Fruit fly (Drosophila melanogaster) whole organism, embryonic: ENCODE measurements around the gene CG32448.
A peak's percentile ranks its signal among the peaks of the same experiment; 100 is the strongest.

Experiments
- Abd-B ChIP-seq: fragments of 200-800 bp; sonication (Bioruptor generic); optimal IDR thresholded peaks from 2 replicates; lab custom pipeline; 2018; ENCODE audit warnings: missing biosample characterization, mild to moderate bottlenecking, missing genetic modification characterization, moderate library complexity
- Aef1 ChIP-seq: fragments of 200-800 bp; sonication (Bioruptor generic); IDR thresholded peaks from 3 replicates; pipeline ENCODE4 v1.3.6; 2022; ENCODE audit warnings: missing biosample characterization, missing genetic modification characterization
- CG10147 ChIP-seq: fragments of 200-800 bp; sonication (Bioruptor generic); optimal IDR thresholded peaks from 2 replicates; lab custom pipeline; 2019; ENCODE audit warnings: missing biosample characterization, mild to moderate bottlenecking, missing genetic modification characterization, moderate library complexity
- CG1024 ChIP-seq: fragments of 200-800 bp; sonication (Bioruptor generic); IDR thresholded peaks from 2 replicates; pipeline ENCODE4 v1.3.6; 2022; ENCODE audit warnings: missing biosample characterization, missing genetic modification characterization
- CG12071 ChIP-seq: fragments of 200-800 bp; sonication (Bioruptor generic); optimal IDR thresholded peaks from 3 replicates; lab custom pipeline; 2018; ENCODE audit warnings: missing biosample characterization, mild to moderate bottlenecking, missing genetic modification characterization
- CG12155 ChIP-seq: fragments of 200-800 bp; sonication (Bioruptor generic); optimal IDR thresholded peaks from 3 replicates; lab custom pipeline; 2016; ENCODE audit warnings: missing biosample characterization, missing genetic modification characterization
- CG12744 ChIP-seq: fragments of 200-800 bp; sonication (Bioruptor generic); optimal IDR thresholded peaks from 2 replicates; lab custom pipeline; 2016; ENCODE audit warnings: missing biosample characterization, missing genetic modification characterization
- CG12769 ChIP-seq: fragments of 200-800 bp; sonication (Bioruptor generic); optimal IDR thresholded peaks from 2 replicates; lab custom pipeline; 2019; ENCODE audit warnings: missing biosample characterization, mild to moderate bottlenecking, missing genetic modification characterization, moderate library complexity
- CG14710 ChIP-seq: fragments of 200-800 bp; sonication (Bioruptor generic); optimal IDR thresholded peaks from 3 replicates; lab custom pipeline; 2019; ENCODE audit warnings: missing biosample characterization, mild to moderate bottlenecking, missing genetic modification characterization, moderate library complexity
- CG16815 ChIP-seq: fragments of 200-800 bp; sonication (Bioruptor generic); optimal IDR thresholded peaks from 3 replicates; lab custom pipeline; 2017; ENCODE audit warnings: missing biosample characterization, mild to moderate bottlenecking, missing genetic modification characterization
- CG4360 ChIP-seq: fragments of 200-800 bp; sonication (Bioruptor generic); IDR thresholded peaks from 2 replicates; pipeline ENCODE4 v1.3.6; 2022; ENCODE audit warnings: missing biosample characterization, missing genetic modification characterization
- CG4404 ChIP-seq: fragments of 200-800 bp; sonication (Bioruptor generic); IDR thresholded peaks from 2 replicates; pipeline ENCODE4 v1.3.6; 2022; ENCODE audit warnings: missing biosample characterization, missing genetic modification characterization
- CG5180 ChIP-seq: fragments of 200-800 bp; sonication (Bioruptor generic); optimal IDR thresholded peaks from 3 replicates; lab custom pipeline; 2017; ENCODE audit warnings: missing biosample characterization, missing genetic modification characterization, mild to moderate bottlenecking, moderate library complexity, missing genetic modification reagents
- CG7745 ChIP-seq: fragments of 200-800 bp; sonication (Bioruptor generic); optimal IDR thresholded peaks from 2 replicates; lab custom pipeline; 2018; ENCODE audit warnings: missing biosample characterization, mild to moderate bottlenecking, missing genetic modification characterization, moderate library complexity
- CTCF ChIP-seq: fragments of 200-800 bp; sonication (Bioruptor generic); optimal IDR thresholded peaks from 2 replicates; lab custom pipeline; 2017; ENCODE audit warnings: missing biosample characterization, mild to moderate bottlenecking, missing genetic modification characterization, moderate library complexity
- Drgx ChIP-seq: fragments of 200-800 bp; sonication (Bioruptor generic); IDR thresholded peaks from 2 replicates; pipeline ENCODE4 v1.3.6; 2022; ENCODE audit warnings: missing biosample characterization, missing genetic modification characterization
- E2f1 ChIP-seq: fragments of 200-800 bp; sonication (Bioruptor generic); IDR thresholded peaks from 2 replicates; pipeline ENCODE4 v1.3.6; 2022; ENCODE audit warnings: missing biosample characterization, missing genetic modification characterization
- Elba2 ChIP-seq: fragments of 200-800 bp; sonication (Bioruptor generic); optimal IDR thresholded peaks from 3 replicates; lab custom pipeline; 2016; ENCODE audit warnings: missing biosample characterization, missing genetic modification characterization
- HHEX ChIP-seq: fragments of 200-800 bp; sonication (Bioruptor generic); optimal IDR thresholded peaks from 3 replicates; lab custom pipeline; 2017; ENCODE audit warnings: missing biosample characterization, mild to moderate bottlenecking, missing genetic modification characterization, missing genetic modification reagents
- HLH3B ChIP-seq: fragments of 200-800 bp; sonication (Bioruptor generic); IDR thresholded peaks from 2 replicates; pipeline ENCODE4 v1.3.6; 2022; ENCODE audit warnings: missing biosample characterization, missing genetic modification characterization
- HLHmδ ChIP-seq: fragments of 200-800 bp; sonication (Bioruptor generic); optimal IDR thresholded peaks from 2 replicates; lab custom pipeline; 2018; ENCODE audit warnings: missing biosample characterization, mild to moderate bottlenecking, missing genetic modification characterization, moderate library complexity
- Hand ChIP-seq: fragments of 200-800 bp; sonication (Bioruptor generic); optimal IDR thresholded peaks from 2 replicates; lab custom pipeline; 2017; ENCODE audit warnings: mild to moderate bottlenecking, missing biosample characterization, missing genetic modification reagents, missing genetic modification characterization
- Jarid2 ChIP-seq: fragments of 200-800 bp; sonication (Bioruptor generic); optimal IDR thresholded peaks from 3 replicates; lab custom pipeline; 2017; ENCODE audit warnings: mild to moderate bottlenecking, missing biosample characterization, missing genetic modification reagents, missing genetic modification characterization
- Optix ChIP-seq: fragments of 200-800 bp; sonication (Bioruptor generic); IDR thresholded peaks from 3 replicates; pipeline ENCODE4 v1.3.6; 2022; ENCODE audit warnings: missing biosample characterization, missing genetic modification characterization
- Rx ChIP-seq: fragments of 200-800 bp; sonication (Bioruptor generic); IDR thresholded peaks from 2 replicates; pipeline ENCODE4 v1.3.6; 2022; ENCODE audit warnings: missing biosample characterization, missing genetic modification characterization
- Stat92E ChIP-seq, 3 experiments: fragments of >200 bp in 2 of 3; fragments of 200-800 bp in 1 of 3; sonication (Bioruptor generic) in 1 of 3; optimal IDR thresholded peaks; 2 replicates each; lab custom pipeline; 2017 to 2019; ENCODE audit warnings: missing biosample characterization in 3 of 3, missing genetic modification characterization in 3 of 3, mild to moderate bottlenecking in 1 of 3, moderate library complexity in 1 of 3
- Usf ChIP-seq: fragments of 200-800 bp; sonication (Bioruptor generic); optimal IDR thresholded peaks from 2 replicates; lab custom pipeline; 2017; ENCODE audit warnings: missing genotype, missing biosample characterization, missing genetic modification characterization
- Vsx1 ChIP-seq: fragments of 200-800 bp; sonication (Bioruptor generic); optimal IDR thresholded peaks from 2 replicates; lab custom pipeline; 2017; ENCODE audit warnings: missing biosample characterization, mild to moderate bottlenecking, missing genetic modification characterization, missing genetic modification reagents
- ab ChIP-seq: fragments of 200-800 bp; sonication (Bioruptor generic); optimal IDR thresholded peaks from 2 replicates; lab custom pipeline; 2016; ENCODE audit warnings: missing biosample characterization, missing genetic modification characterization
- bab2 ChIP-seq: fragments of 200-800 bp; sonication (Bioruptor generic); optimal IDR thresholded peaks from 2 replicates; lab custom pipeline; 2016; ENCODE audit warnings: missing biosample characterization, missing genetic modification characterization
- bbx ChIP-seq: fragments of 200-800 bp; sonication (Bioruptor generic); IDR thresholded peaks from 2 replicates; pipeline ENCODE4 v1.3.6; 2022; ENCODE audit warnings: missing biosample characterization, missing genetic modification characterization; ENCODE audit not compliant: partially characterized antibody
- cad ChIP-seq: fragments of >200 bp; optimal IDR thresholded peaks from 2 replicates; lab custom pipeline; 2017; ENCODE audit warnings: missing biosample characterization, missing genetic modification characterization
- cato ChIP-seq: fragments of 200-800 bp; sonication (Bioruptor generic); optimal IDR thresholded peaks from 2 replicates; lab custom pipeline; 2016; ENCODE audit warnings: missing biosample characterization, missing genetic modification characterization, borderline replicate concordance
- ci ChIP-seq: fragments of 200-800 bp; sonication (Bioruptor generic); IDR thresholded peaks from 3 replicates; pipeline ENCODE4 v1.3.6; 2022; ENCODE audit warnings: missing biosample characterization, missing genetic modification characterization
- dysf ChIP-seq: fragments of 200-800 bp; sonication (Bioruptor generic); IDR thresholded peaks from 3 replicates; pipeline ENCODE4 v1.3.6; 2022; ENCODE audit warnings: missing biosample characterization, missing genetic modification characterization
- gro ChIP-seq: fragments of 200-800 bp; sonication (Bioruptor generic); optimal IDR thresholded peaks from 2 replicates; lab custom pipeline; 2016; ENCODE audit warnings: missing biosample characterization, missing genetic modification characterization
- kni ChIP-seq: fragments of 200-800 bp; sonication (Bioruptor generic); optimal IDR thresholded peaks from 3 replicates; lab custom pipeline; 2017; ENCODE audit warnings: mild to moderate bottlenecking, missing biosample characterization, missing genetic modification reagents, missing genetic modification characterization
- luna ChIP-seq: fragments of 200-800 bp; sonication (Bioruptor generic); optimal IDR thresholded peaks from 2 replicates; lab custom pipeline; 2016; ENCODE audit warnings: missing biosample characterization, missing genetic modification characterization
- mld ChIP-seq: fragments of 200-800 bp; sonication (Bioruptor generic); IDR thresholded peaks from 3 replicates; pipeline ENCODE4 v1.3.6; 2022; ENCODE audit warnings: missing biosample characterization, missing genetic modification characterization; ENCODE audit not compliant: partially characterized antibody
- pan ChIP-seq, 4 experiments: fragments of >200 bp in 3 of 4; fragments of 200-800 bp in 1 of 4; sonication (Bioruptor generic) in 1 of 4; optimal IDR thresholded peaks in 3 of 4; IDR thresholded peaks in 1 of 4; 2 replicates each; pipeline versions ENCODE4 v1.3.6 to Lab custom; 2017 to 2022; ENCODE audit warnings: missing biosample characterization in 2 of 4, missing genetic modification characterization in 2 of 4, mixed read lengths in 1 of 4
- sc ChIP-seq, 3 experiments: fragments of >200 bp in 2 of 3; fragments of 200-800 bp in 1 of 3; sonication (Bioruptor generic) in 1 of 3; optimal IDR thresholded peaks; 2 replicates in 2 of 3; 3 replicates in 1 of 3; lab custom pipeline; 2017; ENCODE audit warnings: mild to moderate bottlenecking in 1 of 3, missing biosample characterization in 1 of 3, missing genetic modification characterization in 1 of 3, missing genetic modification reagents in 1 of 3
- seq ChIP-seq: fragments of 200-800 bp; sonication (Bioruptor generic); IDR thresholded peaks from 2 replicates; pipeline ENCODE4 v1.3.6; 2022; ENCODE audit warnings: missing biosample characterization, missing genetic modification characterization
- sim ChIP-seq: fragments of 200-800 bp; sonication (Bioruptor generic); IDR thresholded peaks from 2 replicates; pipeline ENCODE4 v1.3.6; 2022; ENCODE audit warnings: missing biosample characterization, missing genetic modification characterization
- twi ChIP-seq: fragments of 200-800 bp; optimal IDR thresholded peaks from 2 replicates; lab custom pipeline; 2019; ENCODE audit warnings: missing biosample characterization, mild to moderate bottlenecking, missing genetic modification characterization, moderate library complexity
- unc-4 ChIP-seq: fragments of 200-800 bp; sonication (Bioruptor generic); IDR thresholded peaks from 2 replicates; pipeline ENCODE4 v1.3.6; 2022; ENCODE audit warnings: missing biosample characterization, missing genetic modification characterization; ENCODE audit not compliant: partially characterized antibody
- vvl ChIP-seq: fragments of 200-800 bp; sonication (Bioruptor generic); IDR thresholded peaks from 2 replicates; pipeline ENCODE4 v1.3.6; 2022; ENCODE audit warnings: missing biosample characterization, missing genetic modification characterization
- wor ChIP-seq: fragments of 200-800 bp; sonication (Bioruptor generic); IDR thresholded peaks from 2 replicates; pipeline ENCODE4 v1.3.6; 2022; ENCODE audit warnings: missing biosample characterization, missing genetic modification characterization

CG32448 gene

DNA sequence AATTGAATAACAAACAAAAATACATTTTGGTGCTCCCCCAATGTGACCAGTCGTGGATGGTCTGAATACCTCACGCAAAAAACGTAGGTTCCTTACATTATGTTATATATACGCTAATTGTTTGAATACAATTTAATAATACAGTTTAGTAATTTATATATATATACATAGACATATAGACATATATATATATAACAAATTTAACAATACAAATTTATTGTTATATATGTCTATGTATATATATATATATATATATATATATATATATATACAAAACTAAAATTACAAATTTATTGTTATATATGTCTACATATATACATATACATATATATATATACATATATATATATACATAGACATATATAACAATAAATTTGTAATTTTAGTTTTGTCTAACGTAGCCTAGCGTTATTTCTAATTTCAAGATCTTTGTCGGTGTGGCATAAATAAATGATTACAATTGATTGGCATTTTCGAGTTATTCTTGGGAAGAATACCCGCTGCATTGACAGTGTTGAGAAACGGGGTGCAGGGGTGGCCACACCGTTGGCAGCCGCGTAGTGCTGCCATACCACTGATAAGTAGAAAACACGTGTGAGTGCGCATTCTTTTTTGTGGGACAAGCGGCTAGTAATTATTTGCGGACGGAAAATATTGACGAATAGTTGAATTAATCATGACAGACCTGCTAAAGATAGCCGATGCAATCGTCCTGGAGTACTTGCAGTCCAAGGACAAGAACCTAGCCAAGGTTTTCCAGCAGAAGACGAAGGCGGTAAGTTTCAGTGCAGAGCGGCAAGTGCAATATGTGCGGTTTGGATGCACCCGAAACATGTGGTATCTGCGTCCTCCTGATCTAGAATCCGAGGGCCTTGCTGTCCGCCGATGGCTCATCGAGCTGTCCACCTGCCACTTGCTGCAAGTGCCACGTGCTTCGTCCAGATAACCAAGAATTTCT lies 4.2 kb upstream of the CG32448 start, which contains the start of the genes CG7148 and Nopp140 (continued):
- TF ChIP-seq Stat92E (GFP tag; optimal IDR thresholded peaks at IDR 0.05; lab: Kevin White, UChicago) (no peak), CG12769 (tag; lab: Kevin White, UChicago) (peak; percentile 79), cato (GFP tag; lab: Kevin White, UChicago) (no peak), CG5180 (GFP tag; lab: Kevin White, UChicago) (no peak), Drgx (GFP tag; lab: Robert Waterston, UW) (peak; percentile 66), CG4360 (GFP tag; lab: Robert Waterston, UW) (peak; percentile 7; the same call in 1 of the 2 replicates), Usf (GFP tag; lab: Kevin White, UChicago) (peak; percentile 42), cad (GFP tag; lab: Kevin White, UChicago) (no peak), CG12744 (GFP tag; lab: Kevin White, UChicago) (peak; percentile 10), CTCF (GFP tag; lab: Kevin White, UChicago) (no peak), kni (no peak), Aef1 (GFP tag; lab: Robert Waterston, UW) (peak; percentile 58), CG1024 (GFP tag; lab: Robert Waterston, UW) (peak; percentile 64; the same call in 1 of the 2 replicates), vvl (GFP tag; lab: Robert Waterston, UW) (peak; percentile 74), unc-4 (GFP tag; lab: Robert Waterston, UW) (no peak), ab (GFP tag; lab: Kevin White, UChicago) (no peak), seq (no peak), CG7745 (tag; lab: Kevin White, UChicago) (no peak), bbx (GFP tag; lab: Robert Waterston, UW) (peak; percentile 49), sc (optimal IDR thresholded peaks at IDR 0.05; lab: Kevin White, UChicago) (no peak), sc (GFP tag; optimal IDR thresholded peaks at IDR 0.05; lab: Kevin White, UChicago) (no peak), Hand (GFP tag; lab: Kevin White, UChicago) (peak; percentile 10), Optix (GFP tag; lab: Robert Waterston, UW) (peak; percentile 42; the same call in 1 of the 3 replicates), Abd-B (peak; percentile 46), gro (peak; percentile 24), HLHmδ (GFP tag; lab: Kevin White, UChicago) (peak; percentile 82), E2f1 (GFP tag; lab: Robert Waterston, UW) (0 out of 2 replicates have a peak, but pooled peaks have one; percentile 54), CG12071 (peak; percentile 54), Vsx1 (no peak), pan (optimal IDR thresholded peaks at IDR 0.05; lab: Kevin White, UChicago) (no peak), pan (GFP tag; optimal IDR thresholded peaks at IDR 0.05 in 1 of 2, IDR thresholded peaks at IDR 0.05 in 1 of 2) (peak in 1 of 2 experiments; percentile 65), HLH3B (peak; percentile 41; the same call in 1 of the 2 replicates), CG16815 (GFP tag; lab: Kevin White, UChicago) (peak; percentile 35), bab2 (GFP tag; lab: Kevin White, UChicago) (peak; percentile 45), mld (GFP tag; lab: Robert Waterston, UW) (no peak), Elba2 (GFP tag; lab: Kevin White, UChicago) (no peak), HHEX (GFP tag; lab: Kevin White, UChicago) (peak; percentile 47), CG12155 (GFP tag; lab: Kevin White, UChicago) (peak; percentile 61), CG4404 (GFP tag; lab: Robert Waterston, UW) (0 out of 2 replicates have a peak, but pooled peaks have one; percentile 11), Jarid2 (GFP tag; lab: Kevin White, UChicago) (no peak), dysf (peak; percentile 69), wor (GFP tag; lab: Robert Waterston, UW) (no peak), CG10147 (peak; percentile 53), ci (GFP tag; lab: Robert Waterston, UW) (peak; percentile 87), CG14710 (tag; lab: Kevin White, UChicago) (peak; percentile 73), sim (no peak), Rx (GFP tag; lab: Robert Waterston, UW) (peak; percentile 42; the same call in 1 of the 2 replicates), twi (peak; percentile 64), luna (GFP tag; lab: Kevin White, UChicago) (peak; percentile 42)
